Worm (Caenorhabditis elegans): Measurements from ENCODE around the gene F15E6.5.

DNA sequence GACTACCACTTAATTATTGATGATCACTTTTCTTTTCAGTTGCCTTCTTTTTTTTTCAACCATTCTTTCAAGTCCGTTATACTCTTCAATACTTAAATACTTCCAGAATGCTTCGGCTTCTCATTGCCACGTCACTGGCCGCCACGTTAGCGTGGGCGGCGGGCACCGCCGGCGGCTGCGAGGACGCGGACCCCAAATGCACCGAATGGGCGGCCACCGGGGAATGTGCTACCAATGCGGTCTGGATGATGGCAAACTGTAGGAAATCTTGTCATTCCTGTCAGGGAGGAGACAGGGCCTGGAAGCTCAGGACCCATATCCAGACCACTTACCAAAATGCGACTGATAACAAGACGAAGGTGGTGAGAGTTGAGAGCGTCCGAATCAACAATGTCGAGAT, 11.8 kb downstream of the F15E6.5 start, which contains the start of gene lgc-22:
- TF ChIP-seq ztf-4 (tag; optimal IDR thresholded peaks at IDR 0.05) (no peak), lin-39 (tag; optimal IDR thresholded peaks at IDR 0.05) (no peak), ztf-11 (tag; optimal IDR thresholded peaks at IDR 0.05) (no peak)
